Worm (Caenorhabditis elegans) whole organism, late embryonic: ENCODE measurements around the gene far-7.

Experiments
- F13H6.1 ChIP-seq: sonication (generic microtip); optimal IDR thresholded peaks from 2 replicates; lab custom pipeline; 2016; ENCODE audit warnings: missing genetic modification characterization, missing compliant biosample characterization
- ama-1 ChIP-seq: fragments of 150-350 bp; optimal IDR thresholded peaks from 2 replicates; lab custom pipeline; 2014
- ceh-48 ChIP-seq: sonication (generic microtip); optimal IDR thresholded peaks from 2 replicates; lab custom pipeline; 2016; ENCODE audit warnings: missing genetic modification characterization, inconsistent platforms, missing compliant biosample characterization
- dve-1 ChIP-seq: sonication (generic microtip); optimal IDR thresholded peaks from 2 replicates; lab custom pipeline; 2017; ENCODE audit warnings: antibody characterized with exemption, mild to moderate bottlenecking, missing genetic modification characterization, missing compliant biosample characterization
- fkh-10 ChIP-seq: fragments of 150-350 bp; optimal IDR thresholded peaks from 2 replicates; lab custom pipeline; 2014; ENCODE audit warnings: missing biosample characterization, missing genetic modification reagents, missing genetic modification characterization
- hlh-13 ChIP-seq: fragments of 200-800 bp; sonication (Bioruptor generic); optimal IDR thresholded peaks from 2 replicates; lab custom pipeline; 2018; ENCODE audit warnings: mild to moderate bottlenecking, missing genetic modification characterization, missing compliant biosample characterization
- nhr-11 ChIP-seq: fragments of 150-350 bp; optimal IDR thresholded peaks from 2 replicates; lab custom pipeline; 2014; ENCODE audit warnings: missing biosample characterization, missing genetic modification characterization
- pax-1 ChIP-seq: fragments of 150-350 bp; optimal IDR thresholded peaks from 2 replicates; lab custom pipeline; 2014; ENCODE audit warnings: missing biosample characterization, missing genetic modification characterization
- pqm-1 ChIP-seq: sonication (generic microtip); optimal IDR thresholded peaks from 2 replicates; lab custom pipeline; 2016; ENCODE audit warnings: missing genetic modification characterization, missing compliant biosample characterization
- sox-4 ChIP-seq: sonication (generic microtip); optimal IDR thresholded peaks from 2 replicates; lab custom pipeline; 2017; ENCODE audit warnings: mild to moderate bottlenecking, missing genetic modification characterization, inconsistent platforms, missing compliant biosample characterization
- tbx-2 ChIP-seq: sonication (generic microtip); optimal IDR thresholded peaks from 2 replicates; lab custom pipeline; 2016; ENCODE audit warnings: missing genetic modification characterization, missing compliant biosample characterization
- unc-42 ChIP-seq: sonication (generic microtip); optimal IDR thresholded peaks from 2 replicates; lab custom pipeline; 2016; ENCODE audit warnings: missing genotype, missing genetic modification characterization, missing compliant biosample characterization

- TF ChIP-seq fkh-10 (GFP tag; lab: Kevin White, UChicago) (no peak), dve-1 (tag; lab: Kevin White, UChicago) (no peak), ama-1 (no peak), hlh-13 (no peak), tbx-2 (tag; lab: Kevin White, UChicago) (no peak), unc-42 (tag; lab: Kevin White, UChicago) (no peak), ceh-48 (no peak), F13H6.1 (tag; lab: Kevin White, UChicago) (no peak), nhr-11 (tag; lab: Kevin White, UChicago) (no peak), pqm-1 (tag; lab: Kevin White, UChicago) (no peak), sox-4 (tag; lab: Kevin White, UChicago) (no peak), pax-1 (tag; lab: Kevin White, UChicago) (no peak)
These were observed 1.6 kb downstream of the far-7 start for ce11 chrII:321183-321582.
